Worm (Caenorhabditis elegans): ENCODE measurements around the gene unc-46.

Gene unc-46

ce11 chrV:5049333-5049942 is 49.4 kb downstream of the unc-46 start, which contains the start of the genes pqn-51 and K11D12.14 (continued):
- TF ChIP-seq nhr-71 (tag; optimal IDR thresholded peaks at IDR 0.05) (peak; percentile 99), skn-1 (tag; optimal IDR thresholded peaks at IDR 0.05) (peak; percentile 84), nhr-90 (tag; optimal IDR thresholded peaks at IDR 0.05; ENCODE audit: poor library complexity) (peak; percentile 96), nhr-20 (tag; optimal IDR thresholded peaks at IDR 0.05) (peak; percentile 98), sox-4 (tag; optimal IDR thresholded peaks at IDR 0.05) (peak; percentile 85), vab-15 (tag; optimal IDR thresholded peaks at IDR 0.05) (peak; percentile 73), dsc-1 (tag; optimal IDR thresholded peaks at IDR 0.05) (peak; percentile 97), sup-37 (GFP tag; optimal IDR thresholded peaks at IDR 0.05) (peak; percentile 87), hpl-2 (GFP tag; optimal IDR thresholded peaks at IDR 0.05) (peak; percentile 36), mdl-1 (tag; optimal IDR thresholded peaks at IDR 0.05) (peak in 1 of 2 experiments; percentile 88), dpl-1 (GFP tag; optimal IDR thresholded peaks at IDR 0.05) (peak; percentile 94 to 95 (median 94)), snpc-4 (tag; optimal IDR thresholded peaks at IDR 0.05) (peak; percentile 71), nhr-76 (tag; optimal IDR thresholded peaks at IDR 0.05) (no peak), ces-1 (GFP tag; optimal IDR thresholded peaks at IDR 0.05) (no peak), fkh-4 (tag; optimal IDR thresholded peaks at IDR 0.05; ENCODE audit: borderline replicate concordance) (peak; percentile 60), ztf-4 (tag; optimal IDR thresholded peaks at IDR 0.05) (peak; percentile 93), lir-3 (tag; optimal IDR thresholded peaks at IDR 0.05; ENCODE audit: poor library complexity) (peak; percentile 79), hlh-4 (tag; optimal IDR thresholded peaks at IDR 0.05) (peak; percentile 46), ceh-63 (GFP tag; optimal IDR thresholded peaks at IDR 0.05) (peak; percentile 69), mef-2 (tag; optimal IDR thresholded peaks at IDR 0.05) (peak; percentile 68), fkh-8 (tag; optimal IDR thresholded peaks at IDR 0.05) (peak; percentile 98), aha-1 (tag; optimal IDR thresholded peaks at IDR 0.05) (no peak), lin-39 (tag; optimal IDR thresholded peaks at IDR 0.05) (peak; percentile 82), egl-27 (tag; optimal IDR thresholded peaks at IDR 0.05) (peak in 1 of 2 experiments; percentile 74), lin-13 (GFP tag; optimal IDR thresholded peaks at IDR 0.05) (peak; percentile 91), irx-1 (tag; optimal IDR thresholded peaks at IDR 0.05) (peak; percentile 95), unc-86 (tag; optimal IDR thresholded peaks at IDR 0.05) (peak; percentile 92), efl-3 (GFP tag; optimal IDR thresholded peaks at IDR 0.05) (no peak), ceh-82 (tag; optimal IDR thresholded peaks at IDR 0.05) (peak; percentile 56 to 89 (median 62)), unc-130 (tag; optimal IDR thresholded peaks at IDR 0.05) (peak; percentile 69), nhr-47 (tag; optimal IDR thresholded peaks at IDR 0.05) (peak; percentile 98), ets-5 (GFP tag; IDR thresholded peaks at IDR 0.05) (peak; percentile 96; the same call in 1 of the 2 replicates), sptf-1 (tag; optimal IDR thresholded peaks at IDR 0.05) (no peak), nhr-19 (GFP tag; conservative IDR thresholded peaks at IDR 0.05) (peak; percentile 98), F16B12.6 (tag; optimal IDR thresholded peaks at IDR 0.05) (peak; percentile 94), Y116A8C.19 (tag; optimal IDR thresholded peaks at IDR 0.05; ENCODE audit: borderline replicate concordance) (no peak), mab-9 (GFP tag; IDR thresholded peaks at IDR 0.05) (peak; percentile 95), fos-1 (tag; optimal IDR thresholded peaks at IDR 0.05) (peak; percentile 90), swsn-7 (tag; optimal IDR thresholded peaks at IDR 0.05) (peak; percentile 97), C34B4.2 (tag; optimal IDR thresholded peaks at IDR 0.05) (peak; percentile 51), unc-98 (GFP tag; IDR thresholded peaks at IDR 0.05) (peak; percentile 84), efl-1 (optimal IDR thresholded peaks at IDR 0.05) (peak; percentile 82 to 95), efl-1 (GFP tag; optimal IDR thresholded peaks at IDR 0.05 in 1 of 2) (peak; percentile 92 to 99), ztf-11 (tag; optimal IDR thresholded peaks at IDR 0.05) (peak in 1 of 2 experiments; percentile 60), nhr-12 (tag; optimal IDR thresholded peaks at IDR 0.05) (peak; percentile 8), nhr-77 (tag; optimal IDR thresholded peaks at IDR 0.05) (peak; percentile 97), ceh-90 (tag; optimal IDR thresholded peaks at IDR 0.05) (no peak), nhr-237 (tag; optimal IDR thresholded peaks at IDR 0.05) (peak; percentile 75), nhr-11 (tag; optimal IDR thresholded peaks at IDR 0.05) (peak; percentile 87)

All from whole organism, L1 larva.